Fruit fly (Drosophila melanogaster) whole organism, wandering third instar larva: ENCODE data around the gene CG2701.

Source experiments
- Abd-B ChIP-seq: fragments of >200 bp; optimal IDR thresholded peaks from 2 replicates; lab custom pipeline; 2017; ENCODE audit warnings: missing biosample characterization, missing genetic modification characterization
- CG32264 ChIP-seq: fragments of 200-800 bp; sonication (Bioruptor generic); optimal IDR thresholded peaks from 2 replicates; lab custom pipeline; 2016; ENCODE audit warnings: missing biosample characterization, missing genetic modification characterization
- CG9705 ChIP-seq: fragments of 200-800 bp; sonication (Bioruptor generic); optimal IDR thresholded peaks from 2 replicates; lab custom pipeline; 2018; ENCODE audit warnings: missing biosample characterization, mild to moderate bottlenecking, missing genetic modification characterization
- CrebA ChIP-seq: fragments of 200-800 bp; sonication (Bioruptor generic); optimal IDR thresholded peaks from 2 replicates; lab custom pipeline; 2016; ENCODE audit warnings: missing biosample characterization, mild to moderate bottlenecking, missing genetic modification characterization, borderline replicate concordance
- Dfd ChIP-seq: fragments of >200 bp; optimal IDR thresholded peaks from 2 replicates; lab custom pipeline; 2017; ENCODE audit warnings: missing biosample characterization, missing genetic modification characterization
- Dif ChIP-seq: fragments of 200-275, 200-300 bp; sonication (Bioruptor generic); optimal IDR thresholded peaks from 2 replicates; lab custom pipeline; 2018; ENCODE audit warnings: missing biosample characterization, missing genetic modification characterization; ENCODE audit not compliant: partially characterized antibody
- GATAd ChIP-seq: sonication (Bioruptor generic); optimal IDR thresholded peaks from 2 replicates; lab custom pipeline; 2016; ENCODE audit warnings: missing biosample characterization, missing genetic modification characterization
- HLH106 ChIP-seq: fragments of 200-800 bp; optimal IDR thresholded peaks from 3 replicates; lab custom pipeline; 2019; ENCODE audit warnings: missing biosample characterization, mild to moderate bottlenecking, missing genetic modification characterization, moderate library complexity
- Hnf4 ChIP-seq: fragments of 200-800 bp; sonication (Bioruptor generic); optimal IDR thresholded peaks from 2 replicates; lab custom pipeline; 2016; ENCODE audit warnings: missing biosample characterization, mild to moderate bottlenecking, missing genetic modification characterization
- Hr78 ChIP-seq: fragments of >200 bp; optimal IDR thresholded peaks from 2 replicates; lab custom pipeline; 2017; ENCODE audit warnings: missing biosample characterization, missing genetic modification characterization
- Hr83 ChIP-seq: fragments of 200-300 bp; sonication (Bioruptor generic); optimal IDR thresholded peaks from 2 replicates; lab custom pipeline; 2016; ENCODE audit warnings: missing biosample characterization, mild to moderate bottlenecking, missing genetic modification characterization, moderate library complexity; ENCODE audit not compliant: poor library complexity, severe bottlenecking
- Jra ChIP-seq: sonication (Bioruptor generic); optimal IDR thresholded peaks from 2 replicates; lab custom pipeline; 2016; ENCODE audit warnings: missing biosample characterization, missing genetic modification characterization
- Mio ChIP-seq: sonication (Bioruptor generic); optimal IDR thresholded peaks from 2 replicates; lab custom pipeline; 2016; ENCODE audit warnings: missing biosample characterization, missing genetic modification characterization
- Myc ChIP-seq: fragments of >200 bp; optimal IDR thresholded peaks from 2 replicates; lab custom pipeline; 2017
- N ChIP-seq: fragments of >200 bp; optimal IDR thresholded peaks from 2 replicates; lab custom pipeline; 2018; ENCODE audit warnings: missing biosample characterization, missing external identifiers, missing genetic modification characterization
- OdsH ChIP-seq: fragments of 200-800 bp; sonication (Bioruptor generic); optimal IDR thresholded peaks from 2 replicates; lab custom pipeline; 2016; ENCODE audit warnings: missing biosample characterization, mild to moderate bottlenecking, missing genetic modification characterization
- Rel ChIP-seq, 2 experiments: fragments of 200-800 bp; sonication (Bioruptor generic) in 1 of 2; optimal IDR thresholded peaks; 2 replicates in 1 of 2; 3 replicates in 1 of 2; lab custom pipeline; 2016 to 2019; ENCODE audit warnings: mild to moderate bottlenecking in 2 of 2, missing biosample characterization in 2 of 2, missing genetic modification characterization in 2 of 2, moderate library complexity in 1 of 2
- Sp1 ChIP-seq: fragments of 200-800 bp; sonication (Bioruptor generic); optimal IDR thresholded peaks from 3 replicates; lab custom pipeline; 2019; ENCODE audit warnings: missing biosample characterization, mild to moderate bottlenecking, missing genetic modification characterization, moderate library complexity
- Vsx2 ChIP-seq: fragments of 200-300, 225-300 bp; sonication (Bioruptor generic); optimal IDR thresholded peaks from 2 replicates; lab custom pipeline; 2018; ENCODE audit warnings: missing biosample characterization, missing genetic modification characterization; ENCODE audit not compliant: partially characterized antibody
- br ChIP-seq: fragments of 200-800 bp; sonication (Bioruptor generic); optimal IDR thresholded peaks from 2 replicates; lab custom pipeline; 2016; ENCODE audit warnings: missing biosample characterization, missing genetic modification characterization
- brk ChIP-seq: fragments of 200-800 bp; sonication (Bioruptor generic); optimal IDR thresholded peaks from 2 replicates; lab custom pipeline; 2016; ENCODE audit warnings: missing biosample characterization, mild to moderate bottlenecking, missing genetic modification characterization
- dl ChIP-seq, 2 experiments: fragments of 175-275, 200-275 bp in 1 of 2; fragments of 200-275 bp in 1 of 2; sonication (Bioruptor generic); optimal IDR thresholded peaks; lab custom pipeline; 2018; ENCODE audit warnings: mild to moderate bottlenecking in 2 of 2, missing biosample characterization in 2 of 2, missing genetic modification characterization in 2 of 2, moderate library complexity in 2 of 2; ENCODE audit not compliant: partially characterized antibody in 2 of 2, insufficient read depth in 1 of 2
- dmrt93B ChIP-seq: fragments of 200-800 bp; sonication (Bioruptor generic); optimal IDR thresholded peaks from 2 replicates; lab custom pipeline; 2018; ENCODE audit warnings: missing biosample characterization, mild to moderate bottlenecking, missing genetic modification characterization
- dsf ChIP-seq: sonication (Bioruptor generic); optimal IDR thresholded peaks from 2 replicates; lab custom pipeline; 2016; ENCODE audit warnings: missing biosample characterization, missing genetic modification characterization, borderline replicate concordance
- ey ChIP-seq: fragments of 200-800 bp; sonication (Bioruptor generic); optimal IDR thresholded peaks from 2 replicates; lab custom pipeline; 2016; ENCODE audit warnings: missing biosample characterization, missing genetic modification characterization
- foxo ChIP-seq, 2 experiments: fragments of 200-800 bp; sonication (Bioruptor generic); optimal IDR thresholded peaks; 2 replicates in 1 of 2; 3 replicates in 1 of 2; lab custom pipeline; 2016 to 2017; ENCODE audit warnings: missing biosample characterization in 2 of 2, missing genetic modification characterization in 2 of 2
- fru ChIP-seq: fragments of 200-800 bp; sonication (Bioruptor generic); optimal IDR thresholded peaks from 3 replicates; lab custom pipeline; 2016; ENCODE audit warnings: missing biosample characterization, mild to moderate bottlenecking, missing genetic modification characterization
- h ChIP-seq: fragments of 200-800 bp; sonication (Bioruptor generic); optimal IDR thresholded peaks from 3 replicates; lab custom pipeline; 2016; ENCODE audit warnings: missing biosample characterization, mild to moderate bottlenecking, missing genetic modification characterization
- jim ChIP-seq: fragments of 175-275, 200-325 bp; sonication (Bioruptor generic); optimal IDR thresholded peaks from 2 replicates; lab custom pipeline; 2016; ENCODE audit warnings: missing biosample characterization, mild to moderate bottlenecking, missing genetic modification characterization
- lola ChIP-seq: fragments of >200 bp; optimal IDR thresholded peaks from 2 replicates; lab custom pipeline; 2017; ENCODE audit warnings: missing biosample characterization, missing genetic modification characterization
- pan ChIP-seq: fragments of >200 bp; optimal IDR thresholded peaks from 2 replicates; lab custom pipeline; 2017
- psq ChIP-seq: fragments of 200-800 bp; sonication (Bioruptor generic); optimal IDR thresholded peaks from 3 replicates; lab custom pipeline; 2017; ENCODE audit warnings: missing biosample characterization, mild to moderate bottlenecking, missing genetic modification characterization, moderate library complexity
- rgr ChIP-seq: fragments of 200-800 bp; sonication (Bioruptor generic); optimal IDR thresholded peaks from 3 replicates; lab custom pipeline; 2016; ENCODE audit warnings: missing biosample characterization, mild to moderate bottlenecking, missing genetic modification characterization
- sage ChIP-seq: fragments of 200-800 bp; sonication (Bioruptor generic); optimal IDR thresholded peaks from 2 replicates; lab custom pipeline; 2016; ENCODE audit warnings: missing biosample characterization, mild to moderate bottlenecking, missing genetic modification characterization
- sv ChIP-seq: fragments of 200-800 bp; sonication (Bioruptor generic); optimal IDR thresholded peaks from 3 replicates; lab custom pipeline; 2016; ENCODE audit warnings: missing biosample characterization, missing genetic modification characterization
- tai ChIP-seq: sonication (Bioruptor generic); optimal IDR thresholded peaks from 2 replicates; lab custom pipeline; 2016; ENCODE audit warnings: missing biosample characterization, missing genetic modification characterization
- usp ChIP-seq: fragments of >200 bp; optimal IDR thresholded peaks from 2 replicates; lab custom pipeline; 2017; ENCODE audit warnings: missing biosample characterization, missing genetic modification characterization
- woc ChIP-seq: sonication (Bioruptor generic); optimal IDR thresholded peaks from 2 replicates; lab custom pipeline; 2016; ENCODE audit warnings: missing biosample characterization, mild to moderate bottlenecking, missing genetic modification characterization

The CG2701 gene

dm6 chrX:2742067-2742466 lies 21.9 kb upstream of the CG2701 start:
- TF ChIP-seq Dif = no peak
- no peak for TF ChIP-seq foxo (GFP tag; optimal IDR thresholded peaks at IDR 0.05; lab: Kevin White, UChicago)
- no peak for TF ChIP-seq Abd-B
- no peak for TF ChIP-seq CG9705 (GFP tag; lab: Kevin White, UChicago)
- no peak for TF ChIP-seq N
- TF ChIP-seq psq (GFP tag; lab: Kevin White, UChicago) = no peak
- TF ChIP-seq Dfd (GFP tag; lab: Kevin White, UChicago) = no peak
- TF ChIP-seq lola = no peak
- no peak for TF ChIP-seq brk (GFP tag; lab: Kevin White, UChicago)
- no peak for TF ChIP-seq OdsH (GFP tag; lab: Kevin White, UChicago)
- no peak for TF ChIP-seq usp (GFP tag; lab: Kevin White, UChicago)
- TF ChIP-seq dmrt93B (GFP tag; lab: Kevin White, UChicago) = no peak
- no peak for TF ChIP-seq fru
- TF ChIP-seq CG32264 (GFP tag; lab: Kevin White, UChicago) = no peak
- TF ChIP-seq HLH106 (tag; lab: Kevin White, UChicago) = no peak
- no peak for TF ChIP-seq CrebA
- no peak for TF ChIP-seq GATAd (GFP tag; lab: Kevin White, UChicago)

DNA sequence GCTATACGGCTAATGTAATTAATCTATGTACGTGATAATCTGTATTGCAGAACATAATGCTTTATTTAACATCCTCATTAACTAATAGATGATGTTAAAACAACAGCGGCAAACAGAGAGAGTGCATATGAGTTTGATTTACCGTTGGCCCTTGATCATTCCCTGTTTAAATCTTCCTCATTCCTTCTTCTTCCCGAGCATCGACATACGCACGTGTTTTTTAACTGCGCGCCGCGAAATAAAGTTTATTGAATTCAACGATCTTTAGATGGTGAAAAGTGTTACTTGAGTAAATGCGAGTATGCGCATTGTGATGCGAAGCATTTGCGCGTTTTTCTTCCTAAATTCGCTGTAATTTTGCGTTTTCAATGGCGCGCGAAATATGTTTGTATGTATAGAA lies 20.0 kb upstream of the CG2701 start, which contains the start of gene kirre:
Gene kirre, plus strand, starts transcription at position 301 of the 400 bp plus-strand sequence.
- no peak for TF ChIP-seq psq (GFP tag; lab: Kevin White, UChicago)
- TF ChIP-seq CrebA = no peak
- TF ChIP-seq lola = no peak
- TF ChIP-seq Mio (GFP tag; lab: Kevin White, UChicago) = no peak
- TF ChIP-seq HLH106 (tag; lab: Kevin White, UChicago) = no peak
- no peak for TF ChIP-seq N
- TF ChIP-seq pan (lab: Kevin White, UChicago) = no peak
- TF ChIP-seq dmrt93B (GFP tag; lab: Kevin White, UChicago) = no peak
- TF ChIP-seq br = no peak
- no peak for TF ChIP-seq h (GFP tag; lab: Kevin White, UChicago)
- no peak for TF ChIP-seq OdsH (GFP tag; lab: Kevin White, UChicago)
- TF ChIP-seq Hr78 (GFP tag; lab: Kevin White, UChicago) = no peak
- TF ChIP-seq dl (GFP tag; optimal IDR thresholded peaks at IDR 0.05; lab: Kevin White, UChicago; ENCODE audit: insufficient read depth in 1 of 2, partially characterized antibody in 2 of 2) = no peak

dm6 chrX:2738663-2739062 lies 18.5 kb upstream of the CG2701 start, which contains the start of gene crm:
crm (minus strand) TSS chrX:2738773.
- TF ChIP-seq sv = no peak
- TF ChIP-seq Mio (GFP tag; lab: Kevin White, UChicago) = no peak
- TF ChIP-seq fru = no peak
- no peak for TF ChIP-seq Rel (GFP tag; optimal IDR thresholded peaks at IDR 0.05; lab: Kevin White, UChicago)
- TF ChIP-seq Rel (tag; optimal IDR thresholded peaks at IDR 0.05; lab: Kevin White, UChicago) = peak; percentile 5
- TF ChIP-seq Dif = no peak
- peak; percentile 94 for TF ChIP-seq Myc
- TF ChIP-seq tai (GFP tag; lab: Kevin White, UChicago) = no peak
- peak; percentile 39 for TF ChIP-seq woc (GFP tag; lab: Kevin White, UChicago)
- TF ChIP-seq, all 38 proteins: peak for 3

DNA sequence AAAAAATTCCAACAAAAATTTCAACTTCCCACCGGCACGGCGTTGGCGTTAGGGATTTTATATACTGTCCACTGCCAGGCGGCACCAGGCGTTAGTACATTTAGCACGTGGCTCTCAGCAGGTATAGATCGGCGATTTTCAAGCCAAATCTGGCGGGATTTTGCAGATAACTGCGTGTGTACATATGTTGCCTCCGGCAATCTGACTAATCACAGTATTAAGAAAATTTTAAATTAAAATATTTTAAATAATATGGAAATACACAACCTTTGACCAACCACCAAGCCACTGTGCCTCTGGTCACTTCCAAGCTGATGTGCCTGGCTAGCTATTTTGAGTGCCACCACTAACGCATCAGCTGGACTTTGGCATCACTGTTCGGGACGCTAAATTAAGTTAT lies 12.0 kb upstream of the CG2701 start, which contains the start of the genes ttm50 and CG2712:
Gene ttm50, minus strand, starts transcription at position 64 of the 400 bp plus-strand sequence.
Gene CG2712, plus strand, starts transcription at position 343 of the 400 bp plus-strand sequence.
- TF ChIP-seq CrebA (no peak), CG32264 (GFP tag; lab: Kevin White, UChicago) (no peak), sage (GFP tag; lab: Kevin White, UChicago) (no peak), Hr78 (GFP tag; lab: Kevin White, UChicago) (no peak), Myc (peak; percentile 99), usp (GFP tag; lab: Kevin White, UChicago) (no peak), HLH106 (tag; lab: Kevin White, UChicago) (peak; percentile 79), Sp1 (GFP tag; lab: Kevin White, UChicago) (peak; percentile 65), psq (GFP tag; lab: Kevin White, UChicago) (peak; percentile 22), Rel (GFP tag; optimal IDR thresholded peaks at IDR 0.05; lab: Kevin White, UChicago) (no peak), Rel (tag; optimal IDR thresholded peaks at IDR 0.05; lab: Kevin White, UChicago) (no peak), Jra (GFP tag; lab: Kevin White, UChicago) (no peak), woc (GFP tag; lab: Kevin White, UChicago) (peak; percentile 78), Abd-B (no peak), rgr (GFP tag; lab: Kevin White, UChicago) (no peak), jim (GFP tag; lab: Kevin White, UChicago) (no peak), h (GFP tag; lab: Kevin White, UChicago) (no peak), foxo (GFP tag; optimal IDR thresholded peaks at IDR 0.05; lab: Kevin White, UChicago) (no peak), br (no peak), Dif (no peak), Hnf4 (GFP tag; lab: Kevin White, UChicago) (no peak), sv (peak; percentile 46), dmrt93B (GFP tag; lab: Kevin White, UChicago) (no peak), brk (GFP tag; lab: Kevin White, UChicago) (no peak), lola (no peak), CG9705 (GFP tag; lab: Kevin White, UChicago) (peak; percentile 65), Dfd (GFP tag; lab: Kevin White, UChicago) (no peak), fru (no peak), tai (GFP tag; lab: Kevin White, UChicago) (no peak), Vsx2 (no peak), GATAd (GFP tag; lab: Kevin White, UChicago) (no peak), Mio (GFP tag; lab: Kevin White, UChicago) (no peak), dl (GFP tag; optimal IDR thresholded peaks at IDR 0.05; lab: Kevin White, UChicago; ENCODE audit: insufficient read depth in 1 of 2, partially characterized antibody in 2 of 2) (no peak), dsf (GFP tag; lab: Kevin White, UChicago) (no peak), OdsH (GFP tag; lab: Kevin White, UChicago) (peak; percentile 12), N (no peak), Hr83 (no peak), ey (GFP tag; lab: Kevin White, UChicago) (peak; percentile 17), pan (lab: Kevin White, UChicago) (no peak)
